Worm (Caenorhabditis elegans): ENCODE data around the gene acs-6.

The acs-6 gene

DNA sequence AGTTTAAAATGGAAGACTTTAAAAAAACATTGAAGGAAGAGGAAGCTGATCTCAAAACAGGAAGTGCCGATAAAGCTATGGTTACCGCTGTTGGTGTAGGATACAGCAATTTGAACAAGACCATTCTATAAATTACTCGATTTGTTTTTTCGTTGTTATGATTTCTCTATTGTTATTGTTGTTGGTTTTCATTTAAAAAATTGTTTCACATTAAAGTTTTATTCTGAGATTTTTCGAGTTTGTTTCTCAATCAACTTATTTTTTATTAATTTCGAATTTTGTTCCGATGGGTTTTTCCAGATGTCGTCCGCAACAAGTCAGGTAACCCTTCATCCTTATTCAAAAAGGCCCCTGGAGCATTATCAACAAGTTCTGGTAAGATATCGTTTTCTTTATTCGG, 10.1 kb upstream of the acs-6 start, which contains the start of gene ZK1127.12:
ZK1127.12 (plus strand) TSS at position 301 of the 400 bp plus-strand sequence.
- TF ChIP-seq lin-32 (GFP tag; optimal IDR thresholded peaks at IDR 0.05) (no peak), hlh-1 (tag; optimal IDR thresholded peaks at IDR 0.05) (no peak), lin-13 (tag; optimal IDR thresholded peaks at IDR 0.05) (no peak), zip-8 (tag; optimal IDR thresholded peaks at IDR 0.05) (no peak), snpc-4 (tag; optimal IDR thresholded peaks at IDR 0.05) (no peak), flh-1 (GFP tag; optimal IDR thresholded peaks at IDR 0.05) (no peak), ztf-11 (tag; optimal IDR thresholded peaks at IDR 0.05) (no peak), nhr-28 (tag; optimal IDR thresholded peaks at IDR 0.05) (no peak), ceh-83 (GFP tag; optimal IDR thresholded peaks at IDR 0.05) (no peak), sem-2 (GFP tag; optimal IDR thresholded peaks at IDR 0.05) (no peak), M03D4.4 (tag; optimal IDR thresholded peaks at IDR 0.05) (no peak), ceh-39 (tag; optimal IDR thresholded peaks at IDR 0.05) (no peak), bed-3 (GFP tag; optimal IDR thresholded peaks at IDR 0.05) (no peak), mep-1 (tag; optimal IDR thresholded peaks at IDR 0.05) (no peak), unc-62 (GFP tag; optimal IDR thresholded peaks at IDR 0.05) (no peak)

DNA sequence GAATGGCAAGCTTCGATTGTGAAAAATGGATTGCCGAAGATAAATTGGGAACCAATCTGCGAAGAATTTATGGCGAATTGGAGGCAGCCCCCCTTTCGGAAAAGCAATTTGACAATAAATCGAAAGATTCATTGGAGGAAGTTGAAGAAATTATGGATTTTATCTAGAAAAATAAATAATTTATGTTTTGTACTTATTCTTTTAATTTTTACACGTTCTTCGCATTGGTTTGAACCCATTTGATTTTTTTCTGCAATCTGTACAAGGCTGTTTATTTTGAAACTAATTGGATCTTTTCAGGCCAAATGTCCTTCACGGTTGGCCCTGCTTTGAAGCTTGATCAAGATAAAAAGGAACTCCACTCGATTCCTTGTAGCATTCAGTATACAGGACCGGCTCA, 8.8 kb upstream of the acs-6 start, which contains the start of gene ZK1127.13:
ZK1127.13 (plus strand) TSS at position 301 of the 400 bp plus-strand sequence.
- TF ChIP-seq unc-120 (tag; optimal IDR thresholded peaks at IDR 0.05; ENCODE audit: poor library complexity, severe bottlenecking) (no peak), ztf-11 (tag; optimal IDR thresholded peaks at IDR 0.05) (no peak), lsy-2 (tag; optimal IDR thresholded peaks at IDR 0.05) (no peak), tbx-8 (GFP tag; optimal IDR thresholded peaks at IDR 0.05) (no peak), pha-4 (tag; optimal IDR thresholded peaks at IDR 0.05) (no peak), M03D4.4 (tag; optimal IDR thresholded peaks at IDR 0.05) (no peak), hlh-1 (tag; optimal IDR thresholded peaks at IDR 0.05) (no peak), elt-3 (tag; optimal IDR thresholded peaks at IDR 0.05) (no peak), sem-2 (GFP tag; optimal IDR thresholded peaks at IDR 0.05) (no peak), ceh-39 (tag; optimal IDR thresholded peaks at IDR 0.05) (no peak), ham-2 (GFP tag; optimal IDR thresholded peaks at IDR 0.05) (no peak), elt-1 (tag; optimal IDR thresholded peaks at IDR 0.05; ENCODE audit: borderline replicate concordance, insufficient read depth) (no peak), drap-1 (GFP tag; optimal IDR thresholded peaks at IDR 0.05) (no peak), zip-8 (tag; optimal IDR thresholded peaks at IDR 0.05) (no peak)

DNA sequence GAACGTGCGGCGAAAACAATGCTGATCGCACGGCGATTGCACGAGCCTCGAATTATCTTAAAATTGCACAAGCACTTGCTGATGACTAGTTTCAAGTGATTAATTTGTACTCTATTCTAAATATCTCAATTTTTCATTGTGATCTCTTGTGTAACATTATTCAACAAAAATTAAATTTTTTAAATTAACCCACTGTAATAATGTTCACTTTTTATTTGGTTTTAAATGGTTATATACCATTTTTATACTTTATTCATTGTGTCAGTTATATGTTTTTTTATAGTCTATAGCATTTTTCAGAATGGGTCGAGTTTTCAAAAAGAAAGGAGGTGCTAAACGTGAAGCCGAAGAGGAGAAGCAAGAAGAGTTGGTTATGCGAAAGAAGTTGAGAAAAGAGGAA, 8.2 kb upstream of the acs-6 start, which contains the start of gene ZK1127.4:
ZK1127.4 (plus strand) TSS at position 301 of the 400 bp plus-strand sequence.
- TF ChIP-seq tbx-8 (GFP tag; optimal IDR thresholded peaks at IDR 0.05) (no peak), zip-8 (tag; optimal IDR thresholded peaks at IDR 0.05) (no peak), lin-32 (GFP tag; optimal IDR thresholded peaks at IDR 0.05) (no peak), ceh-43 (GFP tag; optimal IDR thresholded peaks at IDR 0.05) (no peak), sptf-1 (tag; optimal IDR thresholded peaks at IDR 0.05) (no peak), unc-120 (tag; optimal IDR thresholded peaks at IDR 0.05; ENCODE audit: poor library complexity, severe bottlenecking) (no peak), mab-5 (tag; optimal IDR thresholded peaks at IDR 0.05) (no peak), bed-3 (GFP tag; optimal IDR thresholded peaks at IDR 0.05) (no peak), snpc-4 (tag; optimal IDR thresholded peaks at IDR 0.05) (no peak), unc-62 (GFP tag; optimal IDR thresholded peaks at IDR 0.05) (no peak), nhr-76 (tag; optimal IDR thresholded peaks at IDR 0.05) (no peak), nhr-237 (tag; optimal IDR thresholded peaks at IDR 0.05) (no peak)

DNA sequence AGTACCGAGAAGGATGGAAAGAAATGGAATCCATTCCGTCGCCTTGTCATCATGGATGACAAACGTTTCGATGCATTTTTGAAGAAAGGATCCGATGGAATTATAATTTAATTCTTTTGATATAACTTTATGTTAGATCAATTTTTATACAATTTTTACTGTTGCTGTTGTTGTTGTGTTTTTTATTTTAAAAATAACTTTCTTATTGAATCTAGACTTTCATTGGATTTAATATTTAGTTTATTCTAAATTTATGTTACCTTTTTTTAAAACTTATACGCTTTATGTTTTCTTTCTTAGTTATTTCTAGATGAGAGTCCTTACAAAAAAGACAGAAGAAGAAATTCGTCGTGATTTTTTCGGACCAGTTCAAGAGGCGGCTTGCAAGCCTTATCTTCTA, 6.8 kb upstream of the acs-6 start, which contains the start of gene ZK1127.3:
ZK1127.3 (plus strand) TSS at position 301 of the 400 bp plus-strand sequence.
- TF ChIP-seq nhr-28 (tag; optimal IDR thresholded peaks at IDR 0.05) (no peak), sptf-1 (tag; optimal IDR thresholded peaks at IDR 0.05) (no peak), nhr-237 (tag; optimal IDR thresholded peaks at IDR 0.05) (no peak), bed-3 (GFP tag; optimal IDR thresholded peaks at IDR 0.05) (no peak), sem-2 (GFP tag; optimal IDR thresholded peaks at IDR 0.05) (no peak), mab-5 (tag; optimal IDR thresholded peaks at IDR 0.05) (no peak)

DNA sequence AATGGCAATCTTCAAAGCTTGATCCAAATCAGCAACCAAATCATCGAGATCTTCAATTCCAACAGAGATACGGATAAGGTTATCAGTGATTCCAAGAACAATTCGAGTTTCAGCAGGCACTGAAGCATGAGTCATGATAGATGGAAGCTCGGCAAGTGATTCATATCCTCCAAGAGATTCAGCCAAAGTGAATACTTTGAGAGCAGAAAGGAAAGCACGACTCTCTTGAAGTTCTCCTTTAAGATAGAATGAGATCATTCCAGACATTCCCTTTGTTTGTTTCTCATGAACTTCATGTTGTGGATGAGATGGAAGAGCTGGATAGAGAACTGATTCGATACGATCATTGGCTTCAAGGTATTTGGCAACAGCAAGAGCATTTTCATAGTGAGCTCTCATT, 5.5 kb upstream of the acs-6 start:
- no peak for TF ChIP-seq elt-3 (tag; optimal IDR thresholded peaks at IDR 0.05)
- TF ChIP-seq ces-1 (GFP tag; optimal IDR thresholded peaks at IDR 0.05): no peak
- TF ChIP-seq unc-120 (tag; optimal IDR thresholded peaks at IDR 0.05; ENCODE audit: poor library complexity, severe bottlenecking): no peak
- TF ChIP-seq tbx-8 (GFP tag; optimal IDR thresholded peaks at IDR 0.05): no peak
- TF ChIP-seq ceh-39 (tag; optimal IDR thresholded peaks at IDR 0.05): no peak
- no peak for TF ChIP-seq sptf-1 (tag; optimal IDR thresholded peaks at IDR 0.05)
- no peak for TF ChIP-seq flh-1 (GFP tag; optimal IDR thresholded peaks at IDR 0.05)
- no peak for TF ChIP-seq elt-1 (tag; optimal IDR thresholded peaks at IDR 0.05; ENCODE audit: borderline replicate concordance, insufficient read depth)
- TF ChIP-seq lin-32 (GFP tag; optimal IDR thresholded peaks at IDR 0.05): no peak
- TF ChIP-seq ceh-43 (GFP tag; optimal IDR thresholded peaks at IDR 0.05): no peak
- no peak for TF ChIP-seq sem-2 (GFP tag; optimal IDR thresholded peaks at IDR 0.05)
- TF ChIP-seq drap-1 (GFP tag; optimal IDR thresholded peaks at IDR 0.05): no peak
- TF ChIP-seq zip-8 (tag; optimal IDR thresholded peaks at IDR 0.05): no peak
- TF ChIP-seq cnd-1 (tag; optimal IDR thresholded peaks at IDR 0.05): no peak
- TF ChIP-seq nhr-12 (tag; optimal IDR thresholded peaks at IDR 0.05): no peak
- TF ChIP-seq bed-3 (GFP tag; optimal IDR thresholded peaks at IDR 0.05): no peak
- no peak for TF ChIP-seq lin-13 (tag; optimal IDR thresholded peaks at IDR 0.05)
- TF ChIP-seq mab-5 (tag; optimal IDR thresholded peaks at IDR 0.05): no peak
- no peak for TF ChIP-seq nhr-76 (tag; optimal IDR thresholded peaks at IDR 0.05)
- TF ChIP-seq snpc-4 (tag; optimal IDR thresholded peaks at IDR 0.05): no peak
